Worm (Caenorhabditis elegans) whole organism, mixed stage, embryonic: ENCODE measurements around the gene srb-6.

Source experiments
- M03D4.4 ChIP-seq: sonication (generic microtip); optimal IDR thresholded peaks from 2 replicates; lab custom pipeline; 2017; ENCODE audit warnings: mild to moderate bottlenecking, missing genetic modification characterization, missing compliant biosample characterization
- cnd-1 ChIP-seq: fragments of 200-800 bp; sonication (Bioruptor generic); optimal IDR thresholded peaks from 2 replicates; lab custom pipeline; 2018; ENCODE audit warnings: mild to moderate bottlenecking, missing genetic modification characterization, missing compliant biosample characterization
- flh-1 ChIP-seq: fragments of 200-800 bp; sonication (Bioruptor generic); optimal IDR thresholded peaks from 2 replicates; lab custom pipeline; 2018; ENCODE audit warnings: mild to moderate bottlenecking, missing genetic modification characterization, moderate library complexity, missing compliant biosample characterization
- lin-13 ChIP-seq: fragments of 150-350 bp; optimal IDR thresholded peaks from 2 replicates; lab custom pipeline; 2014; ENCODE audit warnings: missing biosample characterization, missing genetic modification characterization
- lsy-2 ChIP-seq: fragments of 150-350 bp; optimal IDR thresholded peaks from 2 replicates; lab custom pipeline; 2014; ENCODE audit warnings: missing biosample characterization, missing genetic modification characterization
- mep-1 ChIP-seq: fragments of 150-350 bp; optimal IDR thresholded peaks from 2 replicates; lab custom pipeline; 2017; ENCODE audit warnings: missing biosample characterization, missing genetic modification reagents, missing genetic modification characterization, inconsistent platforms
- nhr-2 ChIP-seq: fragments of 150-350 bp; optimal IDR thresholded peaks from 2 replicates; lab custom pipeline; 2014; ENCODE audit warnings: missing biosample characterization, missing genetic modification characterization
- nhr-237 ChIP-seq: fragments of 150-350 bp; optimal IDR thresholded peaks from 2 replicates; lab custom pipeline; 2014; ENCODE audit warnings: missing biosample characterization, missing genetic modification characterization
- unc-62 ChIP-seq: fragments of 150-350 bp; optimal IDR thresholded peaks from 2 replicates; lab custom pipeline; 2014; ENCODE audit warnings: missing biosample characterization, missing genetic modification reagents, missing genetic modification characterization
- ztf-11 ChIP-seq: fragments of 150-350 bp; optimal IDR thresholded peaks from 2 replicates; lab custom pipeline; 2014; ENCODE audit warnings: missing biosample characterization, missing genetic modification characterization

DNA sequence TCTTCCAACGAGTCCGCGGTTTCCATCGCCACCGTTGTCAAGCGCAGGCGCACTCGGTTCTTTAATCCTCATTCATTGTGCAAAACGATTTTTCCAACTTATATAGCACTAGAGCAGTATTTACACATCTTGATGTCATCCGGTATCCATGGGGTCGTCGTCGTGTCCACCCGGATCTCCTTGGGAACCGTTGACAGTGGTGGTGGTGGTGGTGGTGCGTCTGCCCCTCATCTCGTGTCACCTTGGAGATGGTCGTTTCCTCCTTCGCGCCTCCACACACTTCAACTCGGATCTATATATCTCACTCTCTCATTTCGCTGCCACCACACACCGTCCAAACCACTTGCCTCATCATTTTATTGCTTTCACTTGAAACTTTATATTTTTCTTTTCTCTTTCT, 31.9 kb upstream of the srb-6 start:
- TF ChIP-seq lsy-2 (tag; lab: Kevin White, UChicago) (no peak), cnd-1 (tag; lab: Kevin White, UChicago) (no peak), nhr-237 (tag; lab: Kevin White, UChicago) (no peak), ztf-11 (tag; lab: Kevin White, UChicago) (no peak), lin-13 (tag; lab: Kevin White, UChicago) (no peak), mep-1 (tag; lab: Kevin White, UChicago) (no peak), flh-1 (no peak), unc-62 (no peak), M03D4.4 (tag; lab: Kevin White, UChicago) (no peak), nhr-2 (tag; lab: Kevin White, UChicago) (no peak)
